Fruit fly (Drosophila melanogaster) Kc167 (cell line): ENCODE data around the gene Hrs.

Experiments used
- Myc ChIP-seq: fragments of >200 bp; optimal IDR thresholded peaks from 2 replicates; lab custom pipeline; 2017; ENCODE audit warnings: missing external identifiers
- h ChIP-seq: fragments of >200 bp; optimal IDR thresholded peaks from 3 replicates; lab custom pipeline; 2018; ENCODE audit warnings: missing external identifiers
- psq ChIP-seq: fragments of >200 bp; optimal IDR thresholded peaks from 2 replicates; lab custom pipeline; 2017; ENCODE audit warnings: missing external identifiers

- TF ChIP-seq h (lab: Kevin White, UChicago), result no peak
- no peak for TF ChIP-seq Myc (lab: Kevin White, UChicago)
- TF ChIP-seq psq (lab: Kevin White, UChicago), result no peak
These were observed at the start of gene Hrs for dm6 chr2L:2739820-2740230.
